Fruit fly (Drosophila melanogaster): Measurements from ENCODE around the gene ND-B22.

ND-B22 gene

DNA sequence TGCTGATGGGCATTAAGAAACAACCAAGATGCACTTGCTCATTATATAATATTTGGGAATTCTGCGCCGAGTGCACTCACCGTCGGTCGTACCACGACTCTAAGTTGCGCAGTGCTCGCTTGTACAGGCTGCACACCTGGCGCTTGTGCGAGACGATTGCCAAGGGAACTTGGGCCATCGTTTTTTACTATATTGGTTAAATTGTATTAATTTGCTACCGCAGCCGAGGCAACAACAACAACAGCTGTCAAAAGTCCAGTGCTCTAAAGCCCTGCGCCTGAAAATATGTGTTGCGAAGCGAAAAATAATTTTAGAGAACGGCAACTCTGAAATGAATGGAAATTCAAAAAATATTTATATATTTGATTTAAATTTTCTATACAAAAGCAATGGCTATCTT lies at the start of gene ND-B22 (continued):
- TF ChIP-seq fd85E (GFP tag; optimal IDR thresholded peaks at IDR 0.05) (no peak), pdm3 (GFP tag; optimal IDR thresholded peaks at IDR 0.05) (peak; percentile 31), CG31627 (GFP tag; optimal IDR thresholded peaks at IDR 0.05) (peak; percentile 45), Hr39 (GFP tag; optimal IDR thresholded peaks at IDR 0.05) (peak; percentile 18), CG6808 (GFP tag; optimal IDR thresholded peaks at IDR 0.05) (no peak), topi (GFP tag; optimal IDR thresholded peaks at IDR 0.05) (peak; percentile 51), svp (GFP tag) (peak; percentile 44)

DNA sequence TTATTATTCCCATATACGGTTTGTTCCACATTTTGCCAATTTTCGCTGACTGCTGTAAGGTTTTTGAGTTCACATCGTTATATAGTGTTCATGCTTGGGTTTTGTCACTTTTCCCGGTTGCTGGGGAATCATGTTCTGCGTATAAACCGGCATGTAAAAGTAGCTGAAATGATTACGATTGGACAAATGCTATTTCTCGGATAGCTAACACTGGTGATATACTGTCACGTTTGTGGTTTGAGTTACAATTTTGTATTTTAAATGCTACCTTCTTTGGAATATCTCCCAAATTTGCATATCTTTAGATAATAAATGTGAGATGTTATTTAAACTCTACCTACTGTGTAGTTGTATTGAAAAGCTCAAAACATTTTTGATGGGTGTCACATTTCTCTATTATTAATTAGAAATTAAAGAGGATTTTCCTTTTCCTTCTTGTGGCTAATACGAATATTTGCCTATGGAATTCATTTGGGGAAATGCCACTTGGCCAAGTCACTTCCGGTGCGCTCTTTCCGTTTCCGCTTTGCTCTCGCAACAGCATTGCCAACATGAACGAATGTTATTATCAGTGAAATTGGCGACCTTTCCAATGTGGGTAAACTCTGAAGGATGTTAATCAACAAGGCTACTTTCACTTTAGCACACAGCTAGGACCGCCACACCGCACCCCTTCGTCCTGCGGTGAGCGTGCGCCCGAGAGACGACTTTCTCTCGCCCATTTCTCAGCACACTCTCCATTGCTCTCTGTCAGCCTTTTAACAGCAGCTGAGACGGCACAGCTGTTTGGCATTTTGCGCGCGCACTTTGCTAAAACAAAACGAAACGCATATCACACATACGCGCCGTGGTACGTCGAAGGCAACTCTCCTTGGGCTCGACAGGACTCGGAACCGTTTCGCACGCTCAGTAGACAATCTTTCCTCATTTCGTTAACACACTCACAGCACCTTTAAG lies 43.9 kb upstream of the ND-B22 start, which contains the start of the genes CG16956, CG42784 and CG43850:
Gene CG16956 (minus strand): TSS at position 51 of the 957 bp plus-strand sequence.
Gene CG42784 (plus strand): TSS at position 907 of the 957 bp plus-strand sequence.
Gene CG43850 (plus strand): TSS at position 907 of the 957 bp plus-strand sequence.
- TF ChIP-seq topi (GFP tag; optimal IDR thresholded peaks at IDR 0.05) (no peak), CG11902 (GFP tag; optimal IDR thresholded peaks at IDR 0.05) (no peak), salr (GFP tag; optimal IDR thresholded peaks at IDR 0.05) (peak in 1 of 2 experiments; percentile 14), CG6854 (GFP tag; optimal IDR thresholded peaks at IDR 0.05) (no peak), CG34406 (GFP tag; optimal IDR thresholded peaks at IDR 0.05) (peak; percentile 2), Sox15 (GFP tag; optimal IDR thresholded peaks at IDR 0.05) (no peak), CG4318 (GFP tag; optimal IDR thresholded peaks at IDR 0.05) (no peak), CG16779 (tag; optimal IDR thresholded peaks at IDR 0.05) (no peak), Ets96B (tag; optimal IDR thresholded peaks at IDR 0.05) (no peak), Hr4 (GFP tag; optimal IDR thresholded peaks at IDR 0.05) (no peak), CG31627 (GFP tag; optimal IDR thresholded peaks at IDR 0.05) (no peak), Eip78C (GFP tag) (peak; percentile 57), OdsH (GFP tag; optimal IDR thresholded peaks at IDR 0.05) (no peak), CG15336 (GFP tag; IDR thresholded peaks at IDR 0.05) (no peak), vri (GFP tag; optimal IDR thresholded peaks at IDR 0.05) (no peak), CG7368 (GFP tag; optimal IDR thresholded peaks at IDR 0.05) (no peak), eg (GFP tag; IDR thresholded peaks at IDR 0.05) (no peak), CG6808 (GFP tag; optimal IDR thresholded peaks at IDR 0.05) (peak; percentile 27), Blimp-1 (GFP tag; optimal IDR thresholded peaks at IDR 0.05) (no peak), Met (GFP tag; optimal IDR thresholded peaks at IDR 0.05) (no peak), Eip75B (GFP tag; optimal IDR thresholded peaks at IDR 0.05) (peak; percentile 7), CG6792 (GFP tag; optimal IDR thresholded peaks at IDR 0.05) (no peak), fd59A (GFP tag; optimal IDR thresholded peaks at IDR 0.05) (peak; percentile 10), pdm3 (GFP tag; optimal IDR thresholded peaks at IDR 0.05) (no peak), CG6163 (GFP tag; IDR thresholded peaks at IDR 0.05) (no peak), CG8119 (GFP tag; IDR thresholded peaks at IDR 0.05) (no peak), spab (GFP tag; optimal IDR thresholded peaks at IDR 0.05) (no peak), fd85E (GFP tag; optimal IDR thresholded peaks at IDR 0.05) (no peak), Ets21C (GFP tag; optimal IDR thresholded peaks at IDR 0.05) (no peak), Eip93F (GFP tag; optimal IDR thresholded peaks at IDR 0.05) (no peak), acj6 (GFP tag; optimal IDR thresholded peaks at IDR 0.05) (no peak), CG11294 (GFP tag; IDR thresholded peaks at IDR 0.05) (no peak), Hr38 (GFP tag; optimal IDR thresholded peaks at IDR 0.05) (no peak), lz (GFP tag; optimal IDR thresholded peaks at IDR 0.05) (no peak), svp (GFP tag) (peak; percentile 15), achi (GFP tag; optimal IDR thresholded peaks at IDR 0.05) (peak; percentile 17), ss (GFP tag; optimal IDR thresholded peaks at IDR 0.05) (peak in 1 of 2 experiments; percentile 34)
